Worm (Caenorhabditis elegans): Measurements from ENCODE around the gene herd-1.

ce11 chrIII:12458970-12459369 lies 37.4 kb upstream of the herd-1 start:
- TF ChIP-seq ztf-11 (tag; optimal IDR thresholded peaks at IDR 0.05): no peak
- no peak for TF ChIP-seq dpl-1 (GFP tag; optimal IDR thresholded peaks at IDR 0.05)
- TF ChIP-seq nhr-237 (tag; optimal IDR thresholded peaks at IDR 0.05): no peak
- TF ChIP-seq ets-5 (GFP tag; IDR thresholded peaks at IDR 0.05): no peak
- TF ChIP-seq nhr-12 (tag; optimal IDR thresholded peaks at IDR 0.05): no peak
- no peak for TF ChIP-seq lir-3 (tag; optimal IDR thresholded peaks at IDR 0.05; ENCODE audit: poor library complexity)
- TF ChIP-seq lin-15B (tag; optimal IDR thresholded peaks at IDR 0.05): no peak
- no peak for TF ChIP-seq ama-1 (optimal IDR thresholded peaks at IDR 0.05)
- TF ChIP-seq sup-37 (GFP tag; optimal IDR thresholded peaks at IDR 0.05): no peak
- no peak for TF ChIP-seq unc-62 (GFP tag; optimal IDR thresholded peaks at IDR 0.05)
- no peak for TF ChIP-seq ceh-82 (tag; optimal IDR thresholded peaks at IDR 0.05)
- TF ChIP-seq nhr-28 (tag; optimal IDR thresholded peaks at IDR 0.05): no peak
- no peak for TF ChIP-seq xbp-1 (tag; optimal IDR thresholded peaks at IDR 0.05)
- no peak for TF ChIP-seq lin-13 (GFP tag; optimal IDR thresholded peaks at IDR 0.05)
